Worm (Caenorhabditis elegans): Measurements from ENCODE around the gene F58E2.3.

DNA sequence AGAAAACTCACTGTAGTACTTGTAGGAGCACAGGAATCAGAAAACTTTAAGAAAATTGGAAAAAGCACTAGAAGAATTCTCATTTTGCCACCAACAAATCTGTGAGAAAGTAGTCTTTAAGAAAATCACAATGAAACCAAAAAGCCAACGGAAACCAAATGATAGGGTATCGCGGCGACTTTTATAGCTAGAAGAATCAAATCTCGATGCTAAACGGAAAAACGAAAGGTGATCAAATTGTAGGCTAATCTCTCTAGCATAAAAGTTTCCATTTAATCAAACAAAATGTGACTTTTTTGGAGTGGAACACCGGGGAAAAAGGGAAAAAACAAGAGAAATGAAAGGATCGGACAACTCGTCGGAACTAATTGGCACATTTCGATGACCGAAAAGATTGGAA lies 29.1 kb downstream of the F58E2.3 start, which contains the start of gene C09G12.17:
- TF ChIP-seq ztf-11 (tag; optimal IDR thresholded peaks at IDR 0.05) (no peak), egl-27 (tag; optimal IDR thresholded peaks at IDR 0.05) (no peak), mab-5 (tag; optimal IDR thresholded peaks at IDR 0.05) (no peak), unc-62 (GFP tag; optimal IDR thresholded peaks at IDR 0.05) (no peak), nhr-21 (tag; optimal IDR thresholded peaks at IDR 0.05) (no peak), ztf-4 (tag; optimal IDR thresholded peaks at IDR 0.05) (no peak), skn-1 (tag; optimal IDR thresholded peaks at IDR 0.05) (no peak), ceh-82 (tag; optimal IDR thresholded peaks at IDR 0.05) (no peak), mdl-1 (tag; optimal IDR thresholded peaks at IDR 0.05) (no peak), alr-1 (tag; optimal IDR thresholded peaks at IDR 0.05) (no peak), nhr-25 (tag; optimal IDR thresholded peaks at IDR 0.05) (no peak), nhr-237 (tag; optimal IDR thresholded peaks at IDR 0.05) (no peak), nhr-11 (tag; optimal IDR thresholded peaks at IDR 0.05) (no peak), ZK546.5 (tag; optimal IDR thresholded peaks at IDR 0.05) (no peak)
